Fruit fly (Drosophila melanogaster): ENCODE data around the gene Polr3C.

Polr3C gene

dm6 chr3R:12435948-12436347 lies 24.3 kb upstream of the Polr3C start, which contains the start of gene Desat2:
Gene Desat2 (plus strand): TSS chr3R:12436248.
- no peak for TF ChIP-seq psq (optimal IDR thresholded peaks at IDR 0.05)
- no peak for TF ChIP-seq CG8478 (optimal IDR thresholded peaks at IDR 0.05)
- no peak for TF ChIP-seq pan (optimal IDR thresholded peaks at IDR 0.05)

- TF ChIP-seq psq (optimal IDR thresholded peaks at IDR 0.05), result no peak
- TF ChIP-seq EcR (GFP tag; optimal IDR thresholded peaks at IDR 0.05), result no peak
- TF ChIP-seq Dll (optimal IDR thresholded peaks at IDR 0.05), result no peak
- TF ChIP-seq usp (GFP tag; optimal IDR thresholded peaks at IDR 0.05), result no peak
- TF ChIP-seq pan (optimal IDR thresholded peaks at IDR 0.05), result no peak
- no peak for TF ChIP-seq CG8478 (optimal IDR thresholded peaks at IDR 0.05)
Measured at dm6 chr3R:12439039-12439400, 21.2 kb upstream of the Polr3C start, which contains the start of the genes CG17207 and CG46427. Gene CG17207 (minus strand): TSS chr3R:12439139. Gene CG46427 (minus strand): TSS chr3R:12439139.

dm6 chr3R:12439401-12440143 lies 20.6 kb upstream of the Polr3C start, which contains the start of gene Desat1:
Gene Desat1 (plus strand): TSS chr3R:12439600.
- TF ChIP-seq usp (GFP tag; optimal IDR thresholded peaks at IDR 0.05) (no peak), Dll (optimal IDR thresholded peaks at IDR 0.05) (no peak), psq (optimal IDR thresholded peaks at IDR 0.05) (no peak), EcR (GFP tag; optimal IDR thresholded peaks at IDR 0.05) (no peak), pan (optimal IDR thresholded peaks at IDR 0.05) (no peak), CG8478 (optimal IDR thresholded peaks at IDR 0.05) (no peak)

- no peak for TF ChIP-seq EcR (GFP tag; optimal IDR thresholded peaks at IDR 0.05)
- no peak for TF ChIP-seq CG8478 (optimal IDR thresholded peaks at IDR 0.05)
- TF ChIP-seq pan (optimal IDR thresholded peaks at IDR 0.05), result no peak
- TF ChIP-seq Dll (optimal IDR thresholded peaks at IDR 0.05), result no peak
- no peak for TF ChIP-seq usp (GFP tag; optimal IDR thresholded peaks at IDR 0.05)
- no peak for TF ChIP-seq psq (optimal IDR thresholded peaks at IDR 0.05)
Measured at dm6 chr3R:12441008-12441606, 19.1 kb upstream of the Polr3C start.

DNA sequence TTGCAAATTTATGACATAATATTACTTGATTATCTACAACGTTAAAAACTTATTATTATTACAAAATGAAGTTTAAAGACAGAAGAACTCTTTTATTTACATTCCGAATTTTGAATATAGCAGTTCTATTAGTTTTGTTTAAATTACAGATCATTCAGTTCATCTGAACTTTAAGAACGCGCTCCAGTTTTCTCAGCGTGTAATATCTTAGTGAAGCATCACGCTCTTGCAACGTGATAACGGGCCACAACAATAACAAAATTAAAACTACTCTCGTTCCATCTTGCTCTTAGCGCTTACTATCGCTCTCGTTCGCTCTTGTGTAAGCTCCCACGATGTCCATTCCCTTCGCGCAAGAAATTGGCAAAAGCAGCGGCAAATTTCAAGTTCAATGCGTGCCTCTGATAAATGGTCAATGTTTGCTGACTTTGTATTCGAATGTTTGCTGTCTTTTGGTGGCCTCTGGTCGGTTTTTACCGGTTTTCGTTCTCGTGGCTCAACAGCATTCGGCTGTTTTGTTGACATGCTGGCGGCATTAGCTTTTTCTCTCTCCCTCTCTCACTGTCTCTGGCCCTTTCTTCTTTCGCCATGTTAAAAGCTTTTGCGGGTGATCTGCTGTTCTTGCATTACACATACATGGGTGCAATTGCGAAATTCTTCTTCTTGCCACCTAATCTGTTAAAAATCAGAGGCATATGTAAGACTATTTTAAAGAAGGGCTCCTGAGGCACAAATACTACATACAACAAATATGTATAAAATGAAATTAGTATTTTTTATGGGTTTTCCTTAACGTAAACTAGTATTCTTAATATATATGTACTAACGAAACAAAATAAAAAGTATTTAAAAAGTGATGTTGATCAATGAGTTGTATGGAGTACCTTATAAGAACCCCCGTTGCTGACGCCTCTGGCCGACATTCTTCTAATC lies 17.3 kb upstream of the Polr3C start:
- TF ChIP-seq pan (optimal IDR thresholded peaks at IDR 0.05) (no peak), EcR (GFP tag; optimal IDR thresholded peaks at IDR 0.05) (no peak), CG8478 (optimal IDR thresholded peaks at IDR 0.05) (peak; percentile 7), usp (GFP tag; optimal IDR thresholded peaks at IDR 0.05) (no peak), psq (optimal IDR thresholded peaks at IDR 0.05) (no peak), Dll (optimal IDR thresholded peaks at IDR 0.05) (no peak)

DNA sequence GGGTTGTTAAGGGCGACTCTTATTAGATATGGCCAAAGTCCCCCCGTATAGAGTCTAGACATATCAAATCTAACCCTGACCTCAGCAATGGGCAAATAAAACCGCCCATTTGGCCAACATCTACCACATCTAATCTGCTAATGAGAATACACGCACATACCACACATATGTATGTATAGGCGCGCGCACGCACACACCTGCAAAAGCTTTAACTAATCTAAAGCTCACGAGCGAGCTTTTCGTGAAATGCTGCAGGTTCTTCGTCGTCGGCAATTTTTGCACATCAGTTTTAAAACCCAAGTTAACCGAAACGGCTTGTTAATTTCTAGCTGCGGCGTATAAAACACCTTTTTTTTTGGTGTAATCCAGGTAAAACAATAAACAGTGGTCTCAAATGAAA lies 16.4 kb upstream of the Polr3C start:
- TF ChIP-seq psq (optimal IDR thresholded peaks at IDR 0.05), result no peak
- no peak for TF ChIP-seq EcR (GFP tag; optimal IDR thresholded peaks at IDR 0.05)
- TF ChIP-seq Dll (optimal IDR thresholded peaks at IDR 0.05), result no peak
- no peak for TF ChIP-seq usp (GFP tag; optimal IDR thresholded peaks at IDR 0.05)
- no peak for TF ChIP-seq pan (optimal IDR thresholded peaks at IDR 0.05)
- TF ChIP-seq CG8478 (optimal IDR thresholded peaks at IDR 0.05), result no peak

- TF ChIP-seq Dll (optimal IDR thresholded peaks at IDR 0.05) (no peak), CG8478 (optimal IDR thresholded peaks at IDR 0.05) (no peak), pan (optimal IDR thresholded peaks at IDR 0.05) (no peak), usp (GFP tag; optimal IDR thresholded peaks at IDR 0.05) (no peak), EcR (GFP tag; optimal IDR thresholded peaks at IDR 0.05) (no peak), psq (optimal IDR thresholded peaks at IDR 0.05) (no peak)
Measured at dm6 chr3R:12445468-12445867, 14.7 kb upstream of the Polr3C start.

DNA sequence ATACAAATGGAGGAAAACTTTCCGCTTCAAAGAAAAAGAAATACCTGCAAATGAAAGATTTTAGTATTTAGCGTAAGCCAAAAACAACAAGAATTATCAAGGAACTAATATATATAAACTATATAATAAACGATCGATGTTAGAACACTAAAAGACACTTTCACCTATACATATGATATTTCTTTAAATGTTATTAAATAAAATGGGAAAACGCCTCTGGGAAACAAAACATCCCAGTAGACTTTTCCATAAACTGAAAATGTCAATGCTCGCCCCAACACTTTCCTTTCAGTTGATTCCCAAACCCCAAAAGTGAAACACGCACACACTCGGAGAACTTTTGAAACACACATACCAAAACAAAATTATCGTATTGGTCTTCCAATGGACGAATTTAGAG lies 12.9 kb upstream of the Polr3C start, which contains the start of gene vrs:
vrs (plus strand) TSS at position 301 of the 400 bp plus-strand sequence.
- TF ChIP-seq usp (GFP tag; optimal IDR thresholded peaks at IDR 0.05) (no peak), pan (optimal IDR thresholded peaks at IDR 0.05) (no peak), Dll (optimal IDR thresholded peaks at IDR 0.05) (no peak), psq (optimal IDR thresholded peaks at IDR 0.05) (no peak), CG8478 (optimal IDR thresholded peaks at IDR 0.05) (no peak), EcR (GFP tag; optimal IDR thresholded peaks at IDR 0.05) (no peak)

DNA sequence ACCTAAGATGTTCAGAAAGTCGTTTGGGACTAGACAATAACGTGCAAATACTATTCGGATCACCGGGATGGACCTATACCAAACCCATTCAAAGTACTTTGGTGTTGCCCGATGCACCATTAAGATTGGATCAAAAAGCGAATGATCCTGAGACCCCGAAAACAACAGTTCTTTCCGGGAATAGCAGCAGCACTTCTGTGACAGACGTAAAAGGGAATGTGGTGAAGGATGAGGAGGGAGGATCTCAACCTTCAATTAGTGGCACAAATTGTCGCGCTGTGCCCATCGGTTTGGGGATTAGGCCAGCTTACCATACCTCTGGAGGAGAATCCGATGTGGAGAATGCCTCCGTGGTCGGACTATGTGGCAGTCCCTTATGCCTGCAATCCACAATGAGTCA lies 11.9 kb upstream of the Polr3C start:
- TF ChIP-seq CG8478 (optimal IDR thresholded peaks at IDR 0.05), result no peak
- TF ChIP-seq EcR (GFP tag; optimal IDR thresholded peaks at IDR 0.05), result no peak
- TF ChIP-seq Dll (optimal IDR thresholded peaks at IDR 0.05), result no peak
- TF ChIP-seq usp (GFP tag; optimal IDR thresholded peaks at IDR 0.05), result no peak
- no peak for TF ChIP-seq psq (optimal IDR thresholded peaks at IDR 0.05)

- TF ChIP-seq pan (optimal IDR thresholded peaks at IDR 0.05) (no peak), CG8478 (optimal IDR thresholded peaks at IDR 0.05) (no peak)
Measured at dm6 chr3R:12448889-12449314, 11.3 kb upstream of the Polr3C start, which contains the start of gene CG18549. Gene CG18549 (plus strand): TSS chr3R:12449296.

dm6 chr3R:12449617-12450242 lies 10.5 kb upstream of the Polr3C start:
- TF ChIP-seq pan (optimal IDR thresholded peaks at IDR 0.05), result no peak
- TF ChIP-seq EcR (GFP tag; optimal IDR thresholded peaks at IDR 0.05), result no peak
- TF ChIP-seq psq (optimal IDR thresholded peaks at IDR 0.05), result no peak
- no peak for TF ChIP-seq CG8478 (optimal IDR thresholded peaks at IDR 0.05)
- TF ChIP-seq Dll (optimal IDR thresholded peaks at IDR 0.05), result no peak
- TF ChIP-seq usp (GFP tag; optimal IDR thresholded peaks at IDR 0.05), result no peak

Data from whole organism.